Fruit fly (Drosophila melanogaster) whole organism, pupa: ENCODE data around the gene Ctr1A.

Experiments
- CG10348 ChIP-seq: fragments of 200-800 bp; sonication (Bioruptor generic); IDR thresholded peaks from 2 replicates; pipeline ENCODE4 v1.3.6; 2022; ENCODE audit warnings: missing biosample characterization, missing genetic modification characterization
- CG12605 ChIP-seq: fragments of 200-800 bp; sonication (Bioruptor generic); IDR thresholded peaks from 2 replicates; pipeline ENCODE4 v1.3.6; 2022; ENCODE audit warnings: missing biosample characterization, missing genetic modification characterization
- CG13204 ChIP-seq: fragments of 200-800 bp; sonication (Bioruptor generic); optimal IDR thresholded peaks from 2 replicates; lab custom pipeline; 2018; ENCODE audit warnings: missing biosample characterization, mild to moderate bottlenecking, missing genetic modification characterization, moderate library complexity
- CG14655 ChIP-seq: fragments of 200-800 bp; sonication (Bioruptor generic); optimal IDR thresholded peaks from 3 replicates; lab custom pipeline; 2017; ENCODE audit warnings: mild to moderate bottlenecking, missing biosample characterization, missing genetic modification reagents, missing genetic modification characterization
- CG15710 ChIP-seq: fragments of 200-800 bp; sonication (Bioruptor generic); optimal IDR thresholded peaks from 2 replicates; lab custom pipeline; 2018; ENCODE audit warnings: missing biosample characterization, mild to moderate bottlenecking, missing genetic modification characterization, moderate library complexity
- CG17806 ChIP-seq: fragments of 200-800 bp; sonication (Bioruptor generic); optimal IDR thresholded peaks from 2 replicates; lab custom pipeline; 2018; ENCODE audit warnings: missing biosample characterization, mild to moderate bottlenecking, missing genetic modification characterization, moderate library complexity
- CG32121 ChIP-seq: fragments of 200-800 bp; sonication (Bioruptor generic); IDR thresholded peaks from 2 replicates; pipeline ENCODE4 v1.3.6; 2022; ENCODE audit warnings: missing biosample characterization, missing genetic modification characterization
- CG34367 ChIP-seq: fragments of 200-800 bp; sonication (Bioruptor generic); optimal IDR thresholded peaks from 2 replicates; lab custom pipeline; 2018; ENCODE audit warnings: missing biosample characterization, mild to moderate bottlenecking, missing genetic modification characterization
- CG4496 ChIP-seq: fragments of 200-800 bp; sonication (Bioruptor generic); IDR thresholded peaks from 3 replicates; pipeline ENCODE4 v1.3.6; 2022; ENCODE audit warnings: missing biosample characterization, missing genetic modification characterization
- CG8159 ChIP-seq: fragments of 200-800 bp; sonication (Bioruptor generic); optimal IDR thresholded peaks from 3 replicates; lab custom pipeline; 2018; ENCODE audit warnings: missing biosample characterization, mild to moderate bottlenecking, missing genetic modification characterization, moderate library complexity
- CG8301 ChIP-seq: fragments of 200-800 bp; sonication (Bioruptor generic); optimal IDR thresholded peaks from 2 replicates; lab custom pipeline; 2018; ENCODE audit warnings: missing biosample characterization, mild to moderate bottlenecking, missing genetic modification characterization
- CG9948 ChIP-seq: fragments of 200-800 bp; sonication (Bioruptor generic); optimal IDR thresholded peaks from 2 replicates; lab custom pipeline; 2018; ENCODE audit warnings: missing biosample characterization, mild to moderate bottlenecking, missing genetic modification characterization, moderate library complexity
- D1 ChIP-seq: fragments of 200-800 bp; sonication (Bioruptor generic); optimal IDR thresholded peaks from 2 replicates; lab custom pipeline; 2018; ENCODE audit warnings: missing biosample characterization, mild to moderate bottlenecking, missing genetic modification characterization, moderate library complexity
- EcR ChIP-seq: fragments of 200-800 bp; sonication (Bioruptor generic); optimal IDR thresholded peaks from 3 replicates; lab custom pipeline; 2019; ENCODE audit warnings: missing biosample characterization, missing genetic modification characterization, mild to moderate bottlenecking, moderate library complexity, missing genetic modification reagents
- Ets98B ChIP-seq: fragments of 200-800 bp; sonication (Bioruptor generic); IDR thresholded peaks from 2 replicates; pipeline ENCODE4 v1.3.6; 2022; ENCODE audit warnings: missing biosample characterization, missing genetic modification characterization
- Pif1A ChIP-seq: fragments of 200-800 bp; sonication (Bioruptor generic); optimal IDR thresholded peaks from 3 replicates; lab custom pipeline; 2016; ENCODE audit warnings: missing biosample characterization, missing genetic modification characterization
- Pif1B ChIP-seq: fragments of 200-800 bp; sonication (Bioruptor generic); optimal IDR thresholded peaks from 3 replicates; lab custom pipeline; 2016; ENCODE audit warnings: missing biosample characterization, missing genetic modification characterization
- Snoo ChIP-seq: fragments of 200-800 bp; sonication (Bioruptor generic); optimal IDR thresholded peaks from 3 replicates; lab custom pipeline; 2017; ENCODE audit warnings: missing biosample characterization, mild to moderate bottlenecking, missing genetic modification characterization, inconsistent platforms
- fd96Ca ChIP-seq: fragments of 200-800 bp; sonication (Bioruptor generic); IDR thresholded peaks from 3 replicates; pipeline ENCODE4 v1.3.6; 2022; ENCODE audit warnings: missing biosample characterization, missing genetic modification characterization
- gl ChIP-seq: fragments of 200-800 bp; sonication (Bioruptor generic); optimal IDR thresholded peaks from 2 replicates; lab custom pipeline; 2018; ENCODE audit warnings: missing biosample characterization, mild to moderate bottlenecking, missing genetic modification characterization
- rn ChIP-seq: fragments of 200-800 bp; sonication (Bioruptor generic); IDR thresholded peaks from 2 replicates; pipeline ENCODE4 v1.3.6; 2022; ENCODE audit warnings: missing biosample characterization, missing genetic modification characterization

The Ctr1A gene

DNA sequence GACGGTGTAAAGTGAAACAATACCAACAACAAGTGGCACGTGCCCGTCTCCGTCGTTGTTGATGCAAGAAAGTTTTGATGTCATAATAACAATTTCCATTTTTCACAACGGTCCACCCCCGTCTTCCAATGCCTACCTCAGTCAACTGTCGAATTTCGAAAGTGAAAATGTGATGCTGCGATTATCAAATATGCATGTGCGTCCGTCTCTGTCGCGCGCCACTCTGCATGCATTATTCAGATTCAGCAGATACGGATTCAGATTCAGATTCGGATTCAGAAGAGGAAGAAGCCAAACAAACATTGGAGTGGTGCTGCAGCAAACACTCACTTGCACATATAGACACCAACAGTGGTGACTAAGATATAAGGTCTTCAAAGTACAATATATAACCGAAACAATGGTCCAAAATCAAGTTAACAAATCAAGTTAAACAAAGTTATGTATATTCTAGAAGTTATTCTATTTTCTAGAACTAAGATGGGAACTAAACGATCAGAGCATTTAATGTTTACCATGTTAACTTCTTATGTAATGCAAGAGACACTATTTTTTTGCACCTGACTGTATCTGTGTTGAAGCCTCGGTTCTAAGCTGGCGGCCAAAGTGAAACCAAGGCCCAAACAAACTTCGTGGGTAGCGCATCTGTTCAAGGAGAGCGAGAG, 18.7 kb upstream of the Ctr1A start:
- TF ChIP-seq Pif1B (GFP tag; lab: Kevin White, UChicago): peak; percentile 11
- TF ChIP-seq EcR: no peak
- peak; percentile 43 for TF ChIP-seq CG34367 (tag; lab: Kevin White, UChicago)
- TF ChIP-seq D1 (tag; lab: Kevin White, UChicago): no peak
- TF ChIP-seq CG9948: peak; percentile 47
- no peak for TF ChIP-seq CG10348 (GFP tag; lab: Robert Waterston, UW)
- peak; percentile 66 for TF ChIP-seq CG8301
- peak; percentile 30; the same call in 1 of the 2 replicates for TF ChIP-seq CG12605 (GFP tag; lab: Robert Waterston, UW)
- TF ChIP-seq gl (tag; lab: Kevin White, UChicago): peak; percentile 4
- peak; percentile 37 for TF ChIP-seq Ets98B
- TF ChIP-seq Pif1A (GFP tag; lab: Kevin White, UChicago): peak; percentile 67
- TF ChIP-seq CG17806 (tag; lab: Kevin White, UChicago): peak; percentile 53
- TF ChIP-seq fd96Ca: no peak
- peak; percentile 33 for TF ChIP-seq Snoo (tag; lab: Kevin White, UChicago)
- TF ChIP-seq rn (GFP tag; lab: Robert Waterston, UW): no peak
- peak; percentile 71 for TF ChIP-seq CG14655 (GFP tag; lab: Kevin White, UChicago)
- peak; percentile 58 for TF ChIP-seq CG32121 (GFP tag; lab: Robert Waterston, UW)
- TF ChIP-seq CG8159 (tag; lab: Kevin White, UChicago): peak; percentile 49
- TF ChIP-seq CG13204 (GFP tag; lab: Kevin White, UChicago): no peak
- TF ChIP-seq CG4496 (GFP tag; lab: Robert Waterston, UW): peak; percentile 71
- peak; percentile 50 for TF ChIP-seq CG15710

DNA sequence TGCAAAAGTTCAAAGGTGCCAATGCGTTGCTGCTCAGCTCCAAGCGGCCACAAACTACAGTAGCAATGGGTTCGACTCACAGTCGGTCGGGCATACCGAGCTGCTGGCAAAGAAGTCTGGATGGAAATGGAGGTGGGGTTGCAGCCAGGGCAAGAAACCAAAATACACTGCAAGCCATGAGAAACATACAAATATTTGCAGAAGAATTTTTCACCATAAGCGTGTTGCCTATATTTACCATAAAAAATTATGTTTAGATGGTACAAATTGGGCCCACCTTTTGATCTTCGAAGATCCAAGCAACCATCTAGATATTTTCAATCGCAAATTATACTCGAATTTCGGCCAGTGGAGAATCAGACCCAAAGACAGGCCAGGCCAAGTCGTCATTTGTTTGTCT, 14.6 kb upstream of the Ctr1A start:
- peak; percentile 26 for TF ChIP-seq CG17806 (tag; lab: Kevin White, UChicago)
- TF ChIP-seq D1 (tag; lab: Kevin White, UChicago): no peak
- no peak for TF ChIP-seq EcR
- TF ChIP-seq CG12605 (GFP tag; lab: Robert Waterston, UW): no peak
- peak; percentile 34 for TF ChIP-seq CG8301
- peak; percentile 56 for TF ChIP-seq CG14655 (GFP tag; lab: Kevin White, UChicago)
- TF ChIP-seq CG8159 (tag; lab: Kevin White, UChicago): peak; percentile 18
- TF ChIP-seq CG4496 (GFP tag; lab: Robert Waterston, UW): no peak
- peak; percentile 13 for TF ChIP-seq CG9948
- TF ChIP-seq fd96Ca: 0 out of 3 replicates have a peak, but pooled peaks have one; percentile 34
- TF ChIP-seq CG15710: peak; percentile 0
- TF ChIP-seq CG13204 (GFP tag; lab: Kevin White, UChicago): no peak

DNA sequence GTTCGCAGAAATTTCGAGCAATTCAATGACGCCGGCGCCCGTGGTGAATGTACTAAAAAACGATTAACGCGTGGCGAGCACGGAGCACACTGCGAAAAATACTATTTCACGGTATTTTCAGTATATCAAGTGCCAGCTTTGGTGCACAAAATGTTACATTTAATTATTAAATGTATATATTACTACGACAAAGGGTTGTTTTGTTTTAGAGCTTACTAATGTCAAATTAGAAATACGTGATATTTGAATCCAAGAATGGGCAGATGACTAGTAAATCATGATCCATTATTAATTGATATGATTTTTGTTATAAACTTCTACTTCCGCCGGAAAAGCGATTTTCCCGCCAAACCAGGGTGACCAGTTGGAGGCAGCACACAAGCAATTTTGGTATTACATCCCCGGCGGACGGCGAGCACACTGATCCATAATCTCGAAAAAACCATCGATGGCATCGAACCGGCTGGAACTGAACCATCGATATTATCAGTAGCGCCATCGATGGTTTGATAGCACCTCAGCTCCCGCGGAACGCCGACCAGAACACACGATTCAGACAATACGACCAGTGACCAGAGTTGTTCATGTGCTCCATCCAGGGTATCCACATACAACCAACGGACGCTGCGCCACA, 7.1 kb upstream of the Ctr1A start, which contains the start of the genes CG3226 and Cdc7:
Gene CG3226, minus strand, starts transcription at position 51 of the 634 bp plus-strand sequence.
Gene Cdc7, plus strand, starts transcription at position 344 of the 634 bp plus-strand sequence.
- TF ChIP-seq CG12605 (GFP tag; lab: Robert Waterston, UW): no peak
- TF ChIP-seq Pif1A (GFP tag; lab: Kevin White, UChicago): peak; percentile 47
- no peak for TF ChIP-seq CG32121 (GFP tag; lab: Robert Waterston, UW)
- TF ChIP-seq CG15710: peak; percentile 36
- TF ChIP-seq Snoo (tag; lab: Kevin White, UChicago): peak; percentile 69
- peak; percentile 51 for TF ChIP-seq CG34367 (tag; lab: Kevin White, UChicago)
- TF ChIP-seq CG8159 (tag; lab: Kevin White, UChicago): peak; percentile 41
- TF ChIP-seq EcR: no peak
- TF ChIP-seq Ets98B: 0 out of 2 replicates have a peak, but pooled peaks have one; percentile 33
- no peak for TF ChIP-seq D1 (tag; lab: Kevin White, UChicago)
- peak; percentile 12 for TF ChIP-seq gl (tag; lab: Kevin White, UChicago)
- no peak for TF ChIP-seq rn (GFP tag; lab: Robert Waterston, UW)
- TF ChIP-seq CG17806 (tag; lab: Kevin White, UChicago): no peak
- peak; percentile 21 for TF ChIP-seq CG13204 (GFP tag; lab: Kevin White, UChicago)
- no peak for TF ChIP-seq CG8301
- TF ChIP-seq Pif1B (GFP tag; lab: Kevin White, UChicago): peak; percentile 12
- no peak for TF ChIP-seq CG9948
- peak; percentile 33 for TF ChIP-seq CG14655 (GFP tag; lab: Kevin White, UChicago)
- 0 out of 3 replicates have a peak, but pooled peaks have one; percentile 8 for TF ChIP-seq fd96Ca
- TF ChIP-seq CG4496 (GFP tag; lab: Robert Waterston, UW): peak; percentile 62; the same call in 2 of the 3 replicates
- TF ChIP-seq CG10348 (GFP tag; lab: Robert Waterston, UW): no peak

DNA sequence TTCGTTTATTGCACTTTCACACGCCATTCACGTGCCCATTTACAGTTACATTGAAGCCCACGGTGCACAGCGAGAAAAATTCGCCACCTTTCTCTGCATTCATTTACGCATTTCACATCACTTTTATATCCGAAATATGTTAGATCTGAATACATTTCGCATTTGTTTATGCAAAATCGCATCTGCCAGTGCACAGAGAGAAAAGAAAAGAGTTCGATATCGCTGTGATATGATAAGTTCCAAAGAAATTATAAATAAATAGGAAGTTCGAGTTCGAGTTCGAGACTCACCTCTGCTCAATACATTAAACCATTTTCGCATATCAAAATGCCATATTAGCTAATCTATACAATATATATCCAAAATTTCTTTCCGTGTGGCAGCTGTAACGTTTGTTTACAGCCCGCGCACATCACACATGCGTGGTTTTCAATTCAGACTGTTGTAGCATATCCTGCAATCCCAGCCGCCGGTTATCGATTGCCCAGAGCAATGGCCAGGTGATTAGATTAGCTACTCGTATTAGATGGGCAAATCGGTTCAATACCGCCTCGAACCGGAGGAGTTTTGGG, 5.3 kb upstream of the Ctr1A start:
- TF ChIP-seq CG13204 (GFP tag; lab: Kevin White, UChicago): peak; percentile 62
- TF ChIP-seq D1 (tag; lab: Kevin White, UChicago): peak; percentile 63
- TF ChIP-seq EcR: peak; percentile 36
- TF ChIP-seq CG9948: peak; percentile 86
- peak; percentile 90 for TF ChIP-seq fd96Ca
- peak; percentile 88 for TF ChIP-seq CG15710
- TF ChIP-seq CG32121 (GFP tag; lab: Robert Waterston, UW): peak; percentile 87
- TF ChIP-seq Pif1A (GFP tag; lab: Kevin White, UChicago): peak; percentile 92
- TF ChIP-seq CG10348 (GFP tag; lab: Robert Waterston, UW): peak; percentile 54; the same call in 1 of the 2 replicates
- peak; percentile 81 for TF ChIP-seq CG34367 (tag; lab: Kevin White, UChicago)
- TF ChIP-seq CG4496 (GFP tag; lab: Robert Waterston, UW): peak; percentile 90
- peak; percentile 93 for TF ChIP-seq CG14655 (GFP tag; lab: Kevin White, UChicago)
- peak; percentile 87 for TF ChIP-seq Ets98B
- peak; percentile 60; the same call in 1 of the 2 replicates for TF ChIP-seq rn (GFP tag; lab: Robert Waterston, UW)
- TF ChIP-seq CG8159 (tag; lab: Kevin White, UChicago): peak; percentile 91
- peak; percentile 72 for TF ChIP-seq CG12605 (GFP tag; lab: Robert Waterston, UW)
- peak; percentile 90 for TF ChIP-seq Pif1B (GFP tag; lab: Kevin White, UChicago)
- peak; percentile 91 for TF ChIP-seq CG8301
- TF ChIP-seq gl (tag; lab: Kevin White, UChicago): peak; percentile 75
- TF ChIP-seq Snoo (tag; lab: Kevin White, UChicago): peak; percentile 89
- peak; percentile 84 for TF ChIP-seq CG17806 (tag; lab: Kevin White, UChicago)
